Worm (Caenorhabditis elegans) whole organism, L4/young adult: ENCODE measurements around the gene arp-11.

Source experiments
- W03F9.2 ChIP-seq: fragments of 150-350 bp; optimal IDR thresholded peaks from 2 replicates; lab custom pipeline; 2014; ENCODE audit warnings: missing biosample characterization, missing genetic modification characterization
- dao-5 ChIP-seq: sonication (generic microtip); optimal IDR thresholded peaks from 2 replicates; lab custom pipeline; 2016; ENCODE audit warnings: missing genotype, missing genetic modification characterization, moderate library complexity, missing compliant biosample characterization
- him-1 ChIP-seq: sonication (generic microtip); optimal IDR thresholded peaks from 2 replicates; lab custom pipeline; 2016; ENCODE audit warnings: missing genotype, missing genetic modification reagents, missing genetic modification characterization, missing compliant biosample characterization

ce11 chrIV:7898489-7898888 is 3.6 kb downstream of the arp-11 start:
- TF ChIP-seq him-1 (tag; lab: Kevin White, UChicago), result no peak
- TF ChIP-seq dao-5, result no peak
- TF ChIP-seq W03F9.2, result no peak
